Fruit fly (Drosophila melanogaster) whole organism, pupa: ENCODE data around the gene CG12560.

Experiments
- CG10348 ChIP-seq: fragments of 200-800 bp; sonication (Bioruptor generic); IDR thresholded peaks from 2 replicates; pipeline ENCODE4 v1.3.6; 2022; ENCODE audit warnings: missing biosample characterization, missing genetic modification characterization
- CG12605 ChIP-seq: fragments of 200-800 bp; sonication (Bioruptor generic); IDR thresholded peaks from 2 replicates; pipeline ENCODE4 v1.3.6; 2022; ENCODE audit warnings: missing biosample characterization, missing genetic modification characterization
- CG13204 ChIP-seq: fragments of 200-800 bp; sonication (Bioruptor generic); optimal IDR thresholded peaks from 2 replicates; lab custom pipeline; 2018; ENCODE audit warnings: missing biosample characterization, mild to moderate bottlenecking, missing genetic modification characterization, moderate library complexity
- CG14655 ChIP-seq: fragments of 200-800 bp; sonication (Bioruptor generic); optimal IDR thresholded peaks from 3 replicates; lab custom pipeline; 2017; ENCODE audit warnings: mild to moderate bottlenecking, missing biosample characterization, missing genetic modification reagents, missing genetic modification characterization
- CG15710 ChIP-seq: fragments of 200-800 bp; sonication (Bioruptor generic); optimal IDR thresholded peaks from 2 replicates; lab custom pipeline; 2018; ENCODE audit warnings: missing biosample characterization, mild to moderate bottlenecking, missing genetic modification characterization, moderate library complexity
- CG17806 ChIP-seq: fragments of 200-800 bp; sonication (Bioruptor generic); optimal IDR thresholded peaks from 2 replicates; lab custom pipeline; 2018; ENCODE audit warnings: missing biosample characterization, mild to moderate bottlenecking, missing genetic modification characterization, moderate library complexity
- CG32121 ChIP-seq: fragments of 200-800 bp; sonication (Bioruptor generic); IDR thresholded peaks from 2 replicates; pipeline ENCODE4 v1.3.6; 2022; ENCODE audit warnings: missing biosample characterization, missing genetic modification characterization
- CG34367 ChIP-seq: fragments of 200-800 bp; sonication (Bioruptor generic); optimal IDR thresholded peaks from 2 replicates; lab custom pipeline; 2018; ENCODE audit warnings: missing biosample characterization, mild to moderate bottlenecking, missing genetic modification characterization
- CG4496 ChIP-seq: fragments of 200-800 bp; sonication (Bioruptor generic); IDR thresholded peaks from 3 replicates; pipeline ENCODE4 v1.3.6; 2022; ENCODE audit warnings: missing biosample characterization, missing genetic modification characterization
- CG8301 ChIP-seq: fragments of 200-800 bp; sonication (Bioruptor generic); optimal IDR thresholded peaks from 2 replicates; lab custom pipeline; 2018; ENCODE audit warnings: missing biosample characterization, mild to moderate bottlenecking, missing genetic modification characterization
- CG9948 ChIP-seq: fragments of 200-800 bp; sonication (Bioruptor generic); optimal IDR thresholded peaks from 2 replicates; lab custom pipeline; 2018; ENCODE audit warnings: missing biosample characterization, mild to moderate bottlenecking, missing genetic modification characterization, moderate library complexity
- D1 ChIP-seq: fragments of 200-800 bp; sonication (Bioruptor generic); optimal IDR thresholded peaks from 2 replicates; lab custom pipeline; 2018; ENCODE audit warnings: missing biosample characterization, mild to moderate bottlenecking, missing genetic modification characterization, moderate library complexity
- EcR ChIP-seq: fragments of 200-800 bp; sonication (Bioruptor generic); optimal IDR thresholded peaks from 3 replicates; lab custom pipeline; 2019; ENCODE audit warnings: missing biosample characterization, missing genetic modification characterization, mild to moderate bottlenecking, moderate library complexity, missing genetic modification reagents
- Ets98B ChIP-seq: fragments of 200-800 bp; sonication (Bioruptor generic); IDR thresholded peaks from 2 replicates; pipeline ENCODE4 v1.3.6; 2022; ENCODE audit warnings: missing biosample characterization, missing genetic modification characterization
- Pif1A ChIP-seq: fragments of 200-800 bp; sonication (Bioruptor generic); optimal IDR thresholded peaks from 3 replicates; lab custom pipeline; 2016; ENCODE audit warnings: missing biosample characterization, missing genetic modification characterization
- Pif1B ChIP-seq: fragments of 200-800 bp; sonication (Bioruptor generic); optimal IDR thresholded peaks from 3 replicates; lab custom pipeline; 2016; ENCODE audit warnings: missing biosample characterization, missing genetic modification characterization
- Snoo ChIP-seq: fragments of 200-800 bp; sonication (Bioruptor generic); optimal IDR thresholded peaks from 3 replicates; lab custom pipeline; 2017; ENCODE audit warnings: missing biosample characterization, mild to moderate bottlenecking, missing genetic modification characterization, inconsistent platforms
- fd96Ca ChIP-seq: fragments of 200-800 bp; sonication (Bioruptor generic); IDR thresholded peaks from 3 replicates; pipeline ENCODE4 v1.3.6; 2022; ENCODE audit warnings: missing biosample characterization, missing genetic modification characterization
- gl ChIP-seq: fragments of 200-800 bp; sonication (Bioruptor generic); optimal IDR thresholded peaks from 2 replicates; lab custom pipeline; 2018; ENCODE audit warnings: missing biosample characterization, mild to moderate bottlenecking, missing genetic modification characterization
- rn ChIP-seq: fragments of 200-800 bp; sonication (Bioruptor generic); IDR thresholded peaks from 2 replicates; pipeline ENCODE4 v1.3.6; 2022; ENCODE audit warnings: missing biosample characterization, missing genetic modification characterization

The CG12560 gene

DNA sequence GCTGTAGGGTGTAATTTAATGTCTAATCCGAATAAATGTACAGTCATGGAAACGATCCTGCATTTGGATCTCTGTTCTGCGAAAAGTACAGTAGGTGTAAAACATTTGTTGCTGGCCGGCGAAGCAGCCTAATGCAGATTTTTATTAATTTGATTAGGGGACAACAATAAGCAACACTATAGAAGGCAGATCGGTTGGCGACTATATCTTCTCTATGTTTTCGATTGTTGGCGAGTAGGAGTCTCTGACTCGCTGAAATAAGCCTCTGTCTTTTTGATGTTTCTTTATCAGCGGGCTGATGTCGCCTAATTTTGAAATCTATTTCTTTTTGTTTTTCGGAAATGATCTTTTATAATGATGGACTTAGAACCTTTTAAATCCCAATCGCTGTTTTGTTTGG lies 20.8 kb upstream of the CG12560 start:
- TF ChIP-seq D1 (tag; lab: Kevin White, UChicago) (no peak), gl (no peak), CG8301 (no peak), CG9948 (tag; lab: Kevin White, UChicago) (no peak), CG34367 (tag; lab: Kevin White, UChicago) (no peak), CG15710 (tag; lab: Kevin White, UChicago) (no peak), CG4496 (GFP tag; lab: Robert Waterston, UW) (no peak), Pif1B (GFP tag; lab: Kevin White, UChicago) (no peak), CG12605 (no peak), EcR (no peak), fd96Ca (GFP tag; lab: Robert Waterston, UW) (no peak), rn (GFP tag; lab: Robert Waterston, UW) (no peak), CG10348 (GFP tag; lab: Robert Waterston, UW) (no peak), CG14655 (GFP tag; lab: Kevin White, UChicago) (no peak), Ets98B (GFP tag; lab: Robert Waterston, UW) (no peak), CG17806 (tag; lab: Kevin White, UChicago) (no peak), CG32121 (GFP tag; lab: Robert Waterston, UW) (no peak), CG13204 (GFP tag; lab: Kevin White, UChicago) (no peak), Snoo (tag; lab: Kevin White, UChicago) (no peak), Pif1A (GFP tag; lab: Kevin White, UChicago) (no peak)

DNA sequence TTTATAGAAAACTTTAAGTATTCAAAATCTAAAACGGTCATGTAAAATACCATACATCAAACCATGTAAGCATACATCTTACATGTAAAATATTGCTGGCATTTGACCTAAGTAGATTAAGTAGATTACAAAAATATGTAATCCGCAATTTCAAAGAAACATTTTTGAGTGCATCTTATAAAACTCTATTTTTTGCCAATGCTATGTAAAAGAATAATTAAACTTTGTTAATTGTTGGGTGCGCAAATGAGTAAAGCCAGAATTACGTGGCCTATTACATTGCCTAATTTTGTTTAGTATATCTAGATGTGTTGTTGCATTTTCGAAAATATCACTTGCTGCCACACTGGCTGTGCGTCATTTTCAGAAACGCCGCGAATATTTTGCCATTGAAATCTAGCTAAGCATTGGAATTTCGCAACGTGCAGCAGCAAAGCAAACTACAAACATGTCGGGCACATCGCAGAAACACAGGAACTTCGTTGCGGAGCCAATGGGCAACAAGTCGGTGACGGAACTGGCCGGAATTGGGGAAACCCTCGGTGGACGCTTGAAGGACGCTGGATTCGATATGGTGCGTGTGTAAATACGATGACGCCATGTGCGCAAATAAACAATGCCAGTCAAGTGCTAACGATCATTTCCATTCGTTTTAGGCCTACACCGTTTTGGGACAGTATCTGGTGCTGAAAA lies 20.0 kb upstream of the CG12560 start, which contains the start of gene baf:
Gene baf (plus strand): TSS at position 303 of the 693 bp plus-strand sequence.
- no peak for TF ChIP-seq CG34367 (tag; lab: Kevin White, UChicago)

DNA sequence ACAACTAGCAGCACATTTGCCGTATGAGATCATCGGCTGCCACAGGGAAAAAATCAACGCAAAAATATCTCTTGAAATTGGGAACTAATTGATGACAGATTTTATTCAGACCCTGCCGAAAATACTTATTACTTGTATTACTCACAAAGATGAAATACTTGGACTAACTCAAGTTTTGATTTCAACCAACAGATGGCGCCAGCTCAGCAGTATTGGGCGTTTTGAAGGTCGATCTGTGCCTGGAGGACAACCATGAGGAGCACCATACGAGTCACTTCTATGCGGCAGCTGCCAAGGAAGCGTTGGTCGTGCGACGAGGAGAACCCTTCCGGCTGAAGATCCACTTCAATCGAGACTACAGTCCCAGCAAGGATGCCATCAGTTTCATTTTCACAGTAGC lies 15.0 kb upstream of the CG12560 start:
- TF ChIP-seq CG14655 (GFP tag; lab: Kevin White, UChicago) (no peak), CG9948 (tag; lab: Kevin White, UChicago) (no peak), CG4496 (GFP tag; lab: Robert Waterston, UW) (no peak)

DNA sequence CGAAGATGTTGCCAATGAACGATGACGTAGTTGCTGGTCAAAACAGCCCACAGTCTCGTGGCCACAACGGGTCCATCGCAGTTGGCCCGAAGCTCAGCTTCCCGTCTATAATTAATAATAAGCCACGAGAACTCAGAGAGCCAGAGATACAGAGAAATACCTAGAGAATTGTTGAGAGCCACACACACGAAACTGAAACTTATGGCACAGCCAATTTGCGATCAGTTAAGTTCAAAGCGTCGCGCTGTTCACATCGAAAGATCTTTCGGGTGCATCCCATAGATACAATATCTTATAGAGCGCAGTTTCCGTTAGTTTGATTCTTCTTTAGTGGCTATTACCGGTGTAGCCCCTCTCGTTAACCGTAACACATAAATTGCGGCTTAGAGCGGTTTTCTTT lies 3.3 kb upstream of the CG12560 start:
- TF ChIP-seq EcR = peak; percentile 20
- TF ChIP-seq CG13204 (GFP tag; lab: Kevin White, UChicago) = no peak
- TF ChIP-seq gl = peak; percentile 4

DNA sequence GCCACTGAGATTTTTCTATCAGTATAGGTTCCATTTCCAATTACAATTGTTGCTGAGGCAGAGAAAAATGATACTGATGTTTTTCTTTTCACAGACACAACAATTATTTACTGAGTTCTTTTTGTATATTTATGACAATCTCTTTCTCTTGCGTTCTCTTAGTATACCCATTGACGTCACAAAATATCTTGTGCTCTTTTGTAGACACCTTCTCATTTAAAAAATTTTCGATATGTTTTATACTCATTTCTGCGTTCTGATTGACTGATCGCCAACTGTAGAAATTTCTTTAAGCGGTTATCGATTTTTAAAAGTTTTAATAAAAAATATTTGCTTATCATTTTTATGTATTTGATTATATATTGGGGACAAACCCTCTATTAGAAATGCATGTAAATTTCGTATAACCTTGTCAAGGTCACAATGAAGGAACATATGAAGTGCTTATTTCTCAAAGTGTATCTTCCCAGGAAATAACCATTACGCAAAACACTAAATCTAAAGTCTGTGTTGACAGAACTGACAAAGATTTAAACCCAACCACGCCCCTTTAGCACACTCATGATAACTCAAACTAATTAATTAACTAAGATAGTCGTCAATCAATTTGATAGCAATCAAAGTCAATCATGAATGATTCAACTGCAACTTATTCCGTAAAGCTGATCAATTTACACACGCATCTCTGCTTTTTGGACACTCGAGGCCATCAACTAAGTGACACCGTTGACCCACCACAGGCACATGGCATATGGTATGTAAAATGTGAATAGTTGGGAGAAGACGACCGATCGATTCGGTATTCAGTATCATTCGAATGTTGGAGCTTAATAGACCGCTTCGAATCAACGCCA lies 1.6 kb upstream of the CG12560 start, which contains the start of the genes Glyat and Tg:
Gene Glyat (minus strand): TSS at position 51 of the 854 bp plus-strand sequence.
Gene Tg (plus strand): TSS at position 804 of the 854 bp plus-strand sequence.
- TF ChIP-seq CG12605 (peak; percentile 48), D1 (tag; lab: Kevin White, UChicago) (peak; percentile 14), CG13204 (GFP tag; lab: Kevin White, UChicago) (no peak), CG32121 (GFP tag; lab: Robert Waterston, UW) (no peak)

DNA sequence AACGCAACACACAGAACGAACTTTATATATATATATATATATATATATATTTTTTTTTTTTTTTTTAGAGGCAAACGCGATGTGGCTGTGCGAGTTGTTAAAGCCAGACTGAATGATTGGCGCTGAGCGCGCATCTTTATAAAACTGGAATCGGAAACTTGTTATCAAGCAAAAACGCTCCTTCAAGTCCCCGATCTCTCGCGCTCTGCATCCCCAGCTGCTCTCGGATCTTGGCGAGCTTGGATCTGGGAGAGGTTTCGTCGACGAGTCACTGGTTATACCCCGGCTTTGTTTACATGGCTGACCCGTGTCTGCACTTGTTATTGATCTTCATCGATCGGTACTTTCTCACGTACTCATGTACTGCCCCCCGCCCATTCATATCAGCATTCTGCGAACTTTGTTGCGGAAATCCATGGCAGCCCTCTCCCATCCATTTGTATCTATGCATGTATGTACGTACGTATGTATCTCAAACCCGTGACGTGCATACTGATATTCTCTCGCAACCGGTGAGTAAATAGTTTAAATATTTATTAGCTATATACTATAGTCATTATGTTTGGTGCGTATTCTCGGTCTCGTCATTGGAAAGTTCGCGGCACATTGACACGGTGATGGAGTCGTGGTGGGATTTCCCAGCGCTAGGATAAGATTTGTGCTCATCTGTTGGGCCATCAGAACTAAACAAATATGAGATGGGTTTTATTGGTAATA lies 2.0 kb downstream of the CG12560 start, which contains the start of gene Spn28Dc:
Gene Spn28Dc (minus strand): TSS at position 51 of the 717 bp plus-strand sequence.
- TF ChIP-seq CG13204 (GFP tag; lab: Kevin White, UChicago) = peak; percentile 13
- TF ChIP-seq Snoo (tag; lab: Kevin White, UChicago) = peak; percentile 29
- TF ChIP-seq Pif1B (GFP tag; lab: Kevin White, UChicago) = peak; percentile 44
- TF ChIP-seq CG34367 (tag; lab: Kevin White, UChicago) = no peak
- TF ChIP-seq EcR = peak; percentile 72
- TF ChIP-seq CG10348 (GFP tag; lab: Robert Waterston, UW) = no peak
- TF ChIP-seq CG12605 = no peak
- TF ChIP-seq fd96Ca (GFP tag; lab: Robert Waterston, UW) = 0 out of 3 replicates have a peak, but pooled peaks have one; percentile 25
- TF ChIP-seq CG14655 (GFP tag; lab: Kevin White, UChicago) = no peak
- TF ChIP-seq CG32121 (GFP tag; lab: Robert Waterston, UW) = no peak
- peak; percentile 33 for TF ChIP-seq gl
